Worm (Caenorhabditis elegans): ENCODE measurements around the gene ent-5.

DNA sequence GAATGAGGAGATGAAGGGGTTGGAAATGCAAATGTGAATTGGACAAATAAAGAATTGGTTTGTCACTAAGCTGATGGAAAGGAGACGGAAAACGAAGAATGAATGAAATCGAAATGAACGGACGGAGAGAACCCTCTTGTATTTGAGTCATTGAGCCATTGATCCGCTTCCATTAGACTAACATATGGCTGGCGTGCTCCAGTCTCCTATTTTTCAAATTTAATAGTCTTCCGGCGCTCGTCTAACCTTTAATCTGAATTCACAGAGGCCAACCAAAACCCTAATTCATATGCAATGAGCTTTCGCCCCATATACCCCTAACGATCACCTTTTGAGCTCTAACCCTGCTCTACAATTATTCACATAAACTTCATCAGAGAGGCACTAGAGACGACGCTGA lies 27.0 kb downstream of the ent-5 start, which contains the start of gene C46C11.3:
- no peak for TF ChIP-seq skn-1 (tag; optimal IDR thresholded peaks at IDR 0.05)
- TF ChIP-seq nhr-77 (tag; optimal IDR thresholded peaks at IDR 0.05), result no peak
- no peak for TF ChIP-seq ZK546.5 (tag; optimal IDR thresholded peaks at IDR 0.05)
- TF ChIP-seq nhr-10 (tag; optimal IDR thresholded peaks at IDR 0.05), result no peak
- no peak for TF ChIP-seq zag-1 (tag; optimal IDR thresholded peaks at IDR 0.05)
- no peak for TF ChIP-seq unc-62 (GFP tag; optimal IDR thresholded peaks at IDR 0.05)

Data from whole organism, L2 larva.